Worm (Caenorhabditis elegans) whole organism, L4 larva: ENCODE results near the gene mab-21.

ENCODE experiments used
- D1046.2 ChIP-seq: fragments of 200-800 bp; sonication (Bioruptor generic); IDR thresholded peaks from 2 replicates; pipeline ENCODE4 v1.3.6; 2022; ENCODE audit warnings: missing genetic modification characterization, missing compliant biosample characterization
- F26F4.8 ChIP-seq: fragments of 200-800 bp; sonication (Bioruptor generic); conservative IDR thresholded peaks from 2 replicates; pipeline ENCODE4 v1.3.6; 2022; ENCODE audit warnings: missing genetic modification characterization, missing compliant biosample characterization
- F49E8.2 ChIP-seq: sonication (generic microtip); optimal IDR thresholded peaks from 2 replicates; lab custom pipeline; 2016; ENCODE audit warnings: missing compliant biosample characterization, mild to moderate bottlenecking, missing genetic modification characterization, borderline replicate concordance
- Y48G9A.11 ChIP-seq: fragments of 200-800 bp; sonication (Bioruptor generic); IDR thresholded peaks from 2 replicates; pipeline ENCODE4 v1.3.6; 2022; ENCODE audit warnings: missing genetic modification reagents, missing genetic modification characterization, missing compliant biosample characterization
- aly-2 ChIP-seq: sonication (generic microtip); optimal IDR thresholded peaks from 2 replicates; lab custom pipeline; 2018; ENCODE audit warnings: missing biosample characterization, missing genetic modification characterization
- ceh-32 ChIP-seq: sonication (generic microtip); optimal IDR thresholded peaks from 2 replicates; lab custom pipeline; 2016; ENCODE audit warnings: mild to moderate bottlenecking, missing genetic modification characterization, missing compliant biosample characterization; ENCODE audit not compliant: poor library complexity
- ceh-62 ChIP-seq: sonication (generic microtip); optimal IDR thresholded peaks from 2 replicates; lab custom pipeline; 2017; ENCODE audit warnings: missing biosample characterization, missing genetic modification characterization
- ceh-82 ChIP-seq: sonication (generic microtip); optimal IDR thresholded peaks from 2 replicates; lab custom pipeline; 2017; ENCODE audit warnings: missing biosample characterization, missing genetic modification characterization
- ces-1 ChIP-seq: fragments of 150-350 bp; sonication (generic microtip); optimal IDR thresholded peaks from 4 replicates; lab custom pipeline; 2014; ENCODE audit warnings: missing biosample characterization, missing genetic modification reagents, missing genetic modification characterization
- cey-2 ChIP-seq: sonication (generic microtip); optimal IDR thresholded peaks from 3 replicates; lab custom pipeline; 2017; ENCODE audit warnings: missing genetic modification characterization, mild to moderate bottlenecking, missing compliant biosample characterization, antibody characterized with exemption, borderline replicate concordance; ENCODE audit not compliant: insufficient read depth
- ctbp-1 ChIP-seq: fragments of 200-800 bp; sonication (Bioruptor generic); IDR thresholded peaks from 2 replicates; pipeline ENCODE4 v1.3.6; 2022; ENCODE audit warnings: missing genetic modification reagents, missing genetic modification characterization, missing compliant biosample characterization
- daf-12 ChIP-seq: fragments of 150-350 bp; optimal IDR thresholded peaks from 2 replicates; lab custom pipeline; 2014; ENCODE audit warnings: missing biosample characterization, missing genetic modification reagents, missing genetic modification characterization
- daf-8 ChIP-seq: fragments of 200-800 bp; sonication (Bioruptor generic); IDR thresholded peaks from 2 replicates; pipeline ENCODE4 v1.3.6; 2022; ENCODE audit warnings: missing genetic modification characterization, missing compliant biosample characterization
- dmd-8 ChIP-seq: fragments of 200-800 bp; sonication (Bioruptor generic); IDR thresholded peaks from 2 replicates; pipeline ENCODE4 v1.3.6; 2022; ENCODE audit warnings: missing genetic modification characterization, missing compliant biosample characterization
- dpl-1 ChIP-seq: fragments of 150-350 bp; optimal IDR thresholded peaks from 2 replicates; lab custom pipeline; 2014; ENCODE audit warnings: missing biosample characterization, missing genetic modification reagents, missing genetic modification characterization
- duxl-1 ChIP-seq: sonication (generic microtip); optimal IDR thresholded peaks from 2 replicates; lab custom pipeline; 2016; ENCODE audit warnings: mild to moderate bottlenecking, missing genetic modification characterization, moderate library complexity, missing compliant biosample characterization; ENCODE audit not compliant: poor library complexity
- egl-43 ChIP-seq: fragments of 200-800 bp; sonication (Bioruptor generic); IDR thresholded peaks from 2 replicates; pipeline ENCODE4 v1.3.6; 2022; ENCODE audit warnings: missing genetic modification reagents, missing genetic modification characterization, missing compliant biosample characterization
- gei-8 ChIP-seq: fragments of 200-800 bp; sonication (Bioruptor generic); optimal IDR thresholded peaks from 2 replicates; lab custom pipeline; 2018; ENCODE audit warnings: mild to moderate bottlenecking, missing genetic modification characterization, missing compliant biosample characterization
- hlh-11 ChIP-seq: fragments of 200-800 bp; sonication (Bioruptor generic); optimal IDR thresholded peaks from 2 replicates; lab custom pipeline; 2018; ENCODE audit warnings: mild to moderate bottlenecking, missing genetic modification characterization, missing compliant biosample characterization
- hlh-30 ChIP-seq: sonication (generic microtip); optimal IDR thresholded peaks from 2 replicates; lab custom pipeline; 2017; ENCODE audit warnings: antibody characterized with exemption, mild to moderate bottlenecking, missing genetic modification characterization, missing compliant biosample characterization; ENCODE audit not compliant: insufficient read depth
- lim-7 ChIP-seq: fragments of 200-800 bp; sonication (Bioruptor generic); IDR thresholded peaks from 2 replicates; pipeline ENCODE4 v1.3.6; 2022; ENCODE audit warnings: missing genetic modification characterization, missing compliant biosample characterization
- lin-1 ChIP-seq: fragments of 200-800 bp; sonication (Bioruptor generic); IDR thresholded peaks from 2 replicates; pipeline ENCODE4 v1.3.6; 2022; ENCODE audit warnings: missing genetic modification reagents, missing genetic modification characterization, missing compliant biosample characterization
- lin-13 ChIP-seq: fragments of 150-350 bp; optimal IDR thresholded peaks from 2 replicates; lab custom pipeline; 2014; ENCODE audit warnings: missing biosample characterization, missing genetic modification reagents, missing genetic modification characterization
- lin-15B ChIP-seq: fragments of 150-350 bp; sonication (generic microtip); optimal IDR thresholded peaks from 3 replicates; lab custom pipeline; 2014; ENCODE audit warnings: missing biosample characterization, missing genetic modification characterization
- lin-39 ChIP-seq: fragments of 150-350 bp; optimal IDR thresholded peaks from 2 replicates; lab custom pipeline; 2014; ENCODE audit warnings: missing biosample characterization, missing genetic modification reagents, missing genetic modification characterization
- lir-3 ChIP-seq: sonication (generic microtip); optimal IDR thresholded peaks from 2 replicates; lab custom pipeline; 2016; ENCODE audit warnings: mild to moderate bottlenecking, missing genetic modification characterization, missing compliant biosample characterization
- lsy-2 ChIP-seq, 2 experiments: fragments of 150-350 bp in 1 of 2; sonication (generic microtip) in 1 of 2; optimal IDR thresholded peaks; 2 replicates each; lab custom pipeline; 2014 to 2017; ENCODE audit warnings: missing biosample characterization in 2 of 2, missing genetic modification characterization in 2 of 2
- madf-5 ChIP-seq, 2 experiments: fragments of 200-800 bp; sonication (Bioruptor generic); IDR thresholded peaks; 2 replicates each; pipeline ENCODE4 v1.3.6; 2022; ENCODE audit warnings: missing compliant biosample characterization in 2 of 2, missing genetic modification characterization in 2 of 2
- madf-9 ChIP-seq: fragments of 200-800 bp; sonication (Bioruptor generic); conservative IDR thresholded peaks from 2 replicates; pipeline ENCODE4 v1.3.6; 2022; ENCODE audit warnings: missing genetic modification reagents, missing genetic modification characterization, missing compliant biosample characterization
- mxl-3 ChIP-seq: fragments of 200-800 bp; sonication (Bioruptor generic); optimal IDR thresholded peaks from 2 replicates; lab custom pipeline; 2018; ENCODE audit warnings: mild to moderate bottlenecking, missing genetic modification characterization, missing compliant biosample characterization
- nhr-10 ChIP-seq: fragments of 150-350 bp; optimal IDR thresholded peaks from 2 replicates; lab custom pipeline; 2014; ENCODE audit warnings: missing biosample characterization, missing genetic modification characterization
- nhr-11 ChIP-seq: fragments of 150-350 bp; optimal IDR thresholded peaks from 2 replicates; lab custom pipeline; 2014; ENCODE audit warnings: missing biosample characterization, missing genetic modification characterization
- nhr-111 ChIP-seq: fragments of 200-800 bp; sonication (Bioruptor generic); optimal IDR thresholded peaks from 2 replicates; lab custom pipeline; 2018; ENCODE audit warnings: mild to moderate bottlenecking, missing genetic modification characterization, missing compliant biosample characterization
- nhr-28 ChIP-seq: fragments of 150-350 bp; optimal IDR thresholded peaks from 2 replicates; lab custom pipeline; 2014; ENCODE audit warnings: missing biosample characterization, missing genetic modification characterization
- nhr-48 ChIP-seq: sonication (generic microtip); optimal IDR thresholded peaks from 2 replicates; lab custom pipeline; 2016; ENCODE audit warnings: mild to moderate bottlenecking, missing genetic modification characterization, missing compliant biosample characterization
- nhr-6 ChIP-seq: fragments of 150-350 bp; optimal IDR thresholded peaks from 2 replicates; lab custom pipeline; 2014; ENCODE audit warnings: missing biosample characterization, missing genetic modification characterization
- pqm-1 ChIP-seq: sonication (generic microtip); optimal IDR thresholded peaks from 2 replicates; lab custom pipeline; 2017; ENCODE audit warnings: missing biosample characterization, missing genetic modification characterization
- rbr-2 ChIP-seq: sonication (generic microtip); optimal IDR thresholded peaks from 2 replicates; lab custom pipeline; 2016; ENCODE audit warnings: missing genotype, missing genetic modification characterization, missing compliant biosample characterization
- sdz-12 ChIP-seq: fragments of 200-800 bp; sonication (Bioruptor generic); optimal IDR thresholded peaks from 2 replicates; lab custom pipeline; 2018; ENCODE audit warnings: mild to moderate bottlenecking, missing genetic modification characterization, missing compliant biosample characterization
- spr-3 ChIP-seq: fragments of 200-800 bp; sonication (Bioruptor generic); optimal IDR thresholded peaks from 2 replicates; lab custom pipeline; 2018; ENCODE audit warnings: mild to moderate bottlenecking, missing genetic modification characterization, missing compliant biosample characterization
- tag-97 ChIP-seq: fragments of 200-800 bp; sonication (Bioruptor generic); IDR thresholded peaks from 2 replicates; pipeline ENCODE4 v1.3.6; 2022; ENCODE audit warnings: missing genetic modification characterization, missing compliant biosample characterization
- tra-1 ChIP-seq: fragments of 200-800 bp; sonication (Bioruptor generic); IDR thresholded peaks from 2 replicates; pipeline ENCODE4 v1.3.6; 2022; ENCODE audit warnings: missing genetic modification reagents, missing genetic modification characterization, missing compliant biosample characterization
- unc-130 ChIP-seq: sonication (generic microtip); optimal IDR thresholded peaks from 2 replicates; lab custom pipeline; 2016; ENCODE audit warnings: missing genetic modification reagents, missing genetic modification characterization, missing compliant biosample characterization
- unc-39 ChIP-seq: sonication (generic microtip); optimal IDR thresholded peaks from 2 replicates; lab custom pipeline; 2017; ENCODE audit warnings: missing biosample characterization, missing genetic modification characterization
- zfp-2 ChIP-seq: sonication (generic microtip); optimal IDR thresholded peaks from 2 replicates; lab custom pipeline; 2016; ENCODE audit warnings: mild to moderate bottlenecking, missing genetic modification characterization, missing compliant biosample characterization
- zfp-3 ChIP-seq: fragments of 200-800 bp; sonication (Bioruptor generic); conservative IDR thresholded peaks from 2 replicates; pipeline ENCODE4 v1.3.6; 2022; ENCODE audit warnings: missing genetic modification reagents, missing genetic modification characterization, missing compliant biosample characterization
- zip-11 ChIP-seq: fragments of 200-800 bp; sonication (Bioruptor generic); IDR thresholded peaks from 2 replicates; pipeline ENCODE4 v1.3.6; 2022; ENCODE audit warnings: missing genetic modification characterization, missing compliant biosample characterization
- zip-2 ChIP-seq: fragments of 150-350 bp; optimal IDR thresholded peaks from 2 replicates; lab custom pipeline; 2014; ENCODE audit warnings: missing biosample characterization, missing genetic modification characterization
- ztf-11 ChIP-seq: fragments of 150-350 bp; optimal IDR thresholded peaks from 2 replicates; lab custom pipeline; 2014; ENCODE audit warnings: missing biosample characterization, missing genetic modification characterization

The mab-21 gene

DNA sequence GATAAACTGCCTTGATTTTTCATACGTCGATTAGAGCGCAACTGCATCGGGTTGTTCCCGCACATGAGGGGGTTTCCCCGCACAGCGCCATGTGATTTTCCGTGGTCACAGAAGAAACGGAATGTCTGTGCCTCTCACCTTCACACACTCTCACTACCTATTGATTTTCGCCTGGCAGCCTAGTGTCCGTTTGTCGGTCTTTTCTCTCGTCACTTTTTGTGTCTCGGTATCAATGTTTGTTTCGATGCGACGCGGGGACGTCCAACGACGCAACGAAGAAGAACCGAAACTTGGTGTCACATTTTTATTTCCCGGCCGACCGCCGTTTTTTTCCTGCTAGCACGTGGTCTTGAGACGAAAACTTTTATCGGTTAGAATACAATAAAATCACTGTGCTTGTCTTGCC, 48.8 kb downstream of the mab-21 start (continued):
- TF ChIP-seq nhr-48 (tag; lab: Kevin White, UChicago), result peak; percentile 97
- no peak for TF ChIP-seq nhr-111
- TF ChIP-seq madf-9, result peak; percentile 87
- TF ChIP-seq lin-13 (GFP tag; lab: Kevin White, UChicago), result peak; percentile 91
- peak; percentile 16 for TF ChIP-seq cey-2 (tag; lab: Kevin White, UChicago)
- TF ChIP-seq tag-97, result no peak
- TF ChIP-seq daf-8, result no peak
- no peak for TF ChIP-seq dmd-8 (GFP tag; lab: Robert Waterston, UW)
- TF ChIP-seq ztf-11 (tag; lab: Kevin White, UChicago), result no peak
- no peak for TF ChIP-seq lin-39 (tag; lab: Kevin White, UChicago)
- peak; percentile 94 for TF ChIP-seq rbr-2
- peak; percentile 48 for TF ChIP-seq zfp-2
- no peak for TF ChIP-seq ceh-32
- TF ChIP-seq zfp-3, result 0 out of 2 replicates have a peak, but pooled peaks have one; percentile 39
- TF ChIP-seq lsy-2 (tag; optimal IDR thresholded peaks at IDR 0.05; lab: Kevin White, UChicago), result peak; percentile 84 to 89
- no peak for TF ChIP-seq D1046.2 (GFP tag; lab: Robert Waterston, UW)
- TF ChIP-seq pqm-1 (tag; lab: Kevin White, UChicago), result peak; percentile 39
- TF ChIP-seq zip-2 (tag; lab: Kevin White, UChicago), result peak; percentile 44
- TF ChIP-seq zip-11 (GFP tag; lab: Robert Waterston, UW), result no peak
- TF ChIP-seq tra-1 (GFP tag; lab: Robert Waterston, UW), result peak; percentile 90
- peak; percentile 33 for TF ChIP-seq lir-3 (tag; lab: Kevin White, UChicago)
- no peak for TF ChIP-seq ceh-62 (tag; lab: Kevin White, UChicago)
- peak; percentile 99 for TF ChIP-seq hlh-30 (tag; lab: Kevin White, UChicago)
- no peak for TF ChIP-seq F26F4.8
- no peak for TF ChIP-seq aly-2
- peak; percentile 50 for TF ChIP-seq duxl-1
- no peak for TF ChIP-seq unc-39 (tag; lab: Kevin White, UChicago)
- TF ChIP-seq, all 104 proteins: peak for 67

DNA sequence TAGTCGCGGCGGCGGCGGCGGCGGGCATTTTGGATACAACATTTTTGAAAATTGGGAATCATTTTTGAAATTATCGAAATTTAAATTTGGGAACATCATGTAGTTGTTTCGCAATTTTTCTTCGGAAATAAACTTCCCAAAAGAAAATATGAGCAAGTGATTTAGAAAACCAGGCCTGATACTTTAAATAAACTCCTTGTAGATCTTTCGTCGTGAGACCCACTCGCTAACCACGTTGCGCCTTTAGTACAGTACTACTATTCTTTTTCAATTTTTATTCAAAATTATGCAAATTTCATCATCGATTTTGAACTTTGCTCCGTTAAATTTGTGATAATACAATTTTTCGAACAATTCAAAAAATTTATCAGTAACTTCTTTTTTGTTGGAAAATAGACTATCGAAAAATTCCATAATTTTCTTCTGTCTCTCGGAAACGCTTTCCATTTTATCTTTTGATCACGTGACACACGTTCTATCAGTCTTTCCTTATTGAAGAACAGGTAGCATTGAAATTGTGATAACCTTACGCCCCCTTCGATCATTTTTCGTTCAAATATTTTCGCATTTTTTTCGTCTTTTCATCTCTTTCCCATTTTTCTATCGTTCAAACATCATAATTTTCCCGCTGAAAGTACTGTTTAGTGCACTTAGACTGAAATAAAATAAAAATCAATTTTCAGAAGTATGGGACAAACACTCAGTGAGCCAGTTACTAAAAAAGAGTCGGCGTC, 49.4 kb downstream of the mab-21 start, which contains the start of gene ppm-2:
Gene ppm-2 (plus strand): TSS at position 684 of the 734 bp plus-strand sequence.
- no peak for TF ChIP-seq dpl-1
- no peak for TF ChIP-seq ceh-82
- no peak for TF ChIP-seq F49E8.2 (tag; lab: Kevin White, UChicago)
- no peak for TF ChIP-seq nhr-10 (tag; lab: Kevin White, UChicago)
- TF ChIP-seq nhr-6 (tag; lab: Kevin White, UChicago), result no peak
- peak; percentile 63 for TF ChIP-seq nhr-28 (tag; lab: Kevin White, UChicago)
- no peak for TF ChIP-seq ces-1 (GFP tag; lab: Kevin White, UChicago)
- TF ChIP-seq hlh-30 (tag; lab: Kevin White, UChicago), result peak; percentile 73
- TF ChIP-seq ctbp-1 (GFP tag; lab: Robert Waterston, UW), result no peak
- peak in 1 of 2 experiments; percentile 47 for TF ChIP-seq lsy-2 (tag; optimal IDR thresholded peaks at IDR 0.05; lab: Kevin White, UChicago)
- no peak for TF ChIP-seq aly-2
- TF ChIP-seq Y48G9A.11 (GFP tag; lab: Robert Waterston, UW), result no peak
- no peak for TF ChIP-seq nhr-11 (tag; lab: Kevin White, UChicago)
- TF ChIP-seq zip-2 (tag; lab: Kevin White, UChicago), result no peak
- TF ChIP-seq spr-3 (GFP tag; lab: Kevin White, UChicago), result no peak
- TF ChIP-seq mxl-3 (GFP tag; lab: Kevin White, UChicago), result no peak
- no peak for TF ChIP-seq lin-13 (GFP tag; lab: Kevin White, UChicago)
- no peak for TF ChIP-seq egl-43
- no peak for TF ChIP-seq sdz-12 (GFP tag; lab: Kevin White, UChicago)
- no peak for TF ChIP-seq gei-8
- no peak for TF ChIP-seq ztf-11 (tag; lab: Kevin White, UChicago)
- 0 out of 2 replicates have a peak, but pooled peaks have one; percentile 38 for TF ChIP-seq lin-1 (GFP tag; lab: Robert Waterston, UW)
- no peak for TF ChIP-seq rbr-2
- TF ChIP-seq daf-12 (tag; lab: Kevin White, UChicago), result no peak
- TF ChIP-seq madf-5 (GFP tag; IDR thresholded peaks at IDR 0.05; lab: Robert Waterston, UW), result no peak
- TF ChIP-seq lin-15B (tag; lab: Kevin White, UChicago), result no peak
- peak; percentile 24 for TF ChIP-seq hlh-11 (tag; lab: Kevin White, UChicago)
- TF ChIP-seq tag-97, result no peak
- no peak for TF ChIP-seq nhr-48 (tag; lab: Kevin White, UChicago)
- peak; percentile 27 for TF ChIP-seq unc-130
- no peak for TF ChIP-seq zfp-2
- no peak for TF ChIP-seq lim-7 (GFP tag; lab: Robert Waterston, UW)
